Fruit fly (Drosophila melanogaster): Measurements from ENCODE around the gene CG7126.
A peak's percentile ranks its signal among the peaks of the same experiment; 100 is the strongest.

CG7126 gene

dm6 chr3R:18274328-18275098, 28.1 kb downstream of the CG7126 start, which contains the start of the genes Vps39 and eIF1A (continued):
- TF ChIP-seq CG14441 (GFP tag; IDR thresholded peaks at IDR 0.05), result no peak
- TF ChIP-seq tup (GFP tag; optimal IDR thresholded peaks at IDR 0.05), result no peak
- TF ChIP-seq CG16779 (GFP tag; IDR thresholded peaks at IDR 0.05), result no peak
- no peak for TF ChIP-seq z (GFP tag; IDR thresholded peaks at IDR 0.05)
- 0 out of 3 replicates have a peak, but pooled peaks have one; percentile 43 for TF ChIP-seq Dbx (GFP tag; IDR thresholded peaks at IDR 0.05)
- TF ChIP-seq luna (GFP tag; optimal IDR thresholded peaks at IDR 0.05), result no peak
- no peak for TF ChIP-seq seq (GFP tag; IDR thresholded peaks at IDR 0.05)
- TF ChIP-seq HmgD (GFP tag; optimal IDR thresholded peaks at IDR 0.05), result no peak
- peak; percentile 66 for TF ChIP-seq CG7963 (GFP tag; IDR thresholded peaks at IDR 0.05; ENCODE audit: partially characterized antibody)
- TF ChIP-seq eve (GFP tag; optimal IDR thresholded peaks at IDR 0.05), result no peak
- TF ChIP-seq Mrtf (GFP tag; IDR thresholded peaks at IDR 0.05), result no peak
- TF ChIP-seq cad (GFP tag; optimal IDR thresholded peaks at IDR 0.05), result no peak
- no peak for TF ChIP-seq CG6765 (GFP tag; optimal IDR thresholded peaks at IDR 0.05)
- peak; percentile 24 for TF ChIP-seq CG8388 (GFP tag; optimal IDR thresholded peaks at IDR 0.05)
- peak; percentile 86 for TF ChIP-seq inv (GFP tag; IDR thresholded peaks at IDR 0.05; ENCODE audit: partially characterized antibody)
- TF ChIP-seq CG5953 (GFP tag; IDR thresholded peaks at IDR 0.05), result no peak
- no peak for TF ChIP-seq tap (tag; optimal IDR thresholded peaks at IDR 0.05)
- TF ChIP-seq CG3407 (GFP tag; optimal IDR thresholded peaks at IDR 0.05), result no peak
- TF ChIP-seq Ada2b (GFP tag; IDR thresholded peaks at IDR 0.05), result no peak
- TF ChIP-seq ab (GFP tag; optimal IDR thresholded peaks at IDR 0.05), result no peak
- TF ChIP-seq CG43689 (GFP tag; IDR thresholded peaks at IDR 0.05), result no peak
- no peak for TF ChIP-seq CG1792 (GFP tag; optimal IDR thresholded peaks at IDR 0.05)
- TF ChIP-seq CG11504 (tag; optimal IDR thresholded peaks at IDR 0.05), result no peak
- TF ChIP-seq wek (GFP tag; optimal IDR thresholded peaks at IDR 0.05), result peak; percentile 98
- TF ChIP-seq Sry-δ (GFP tag; optimal IDR thresholded peaks at IDR 0.05), result peak; percentile 95
- no peak for TF ChIP-seq CG9437 (GFP tag; optimal IDR thresholded peaks at IDR 0.05)
- TF ChIP-seq cg (GFP tag; optimal IDR thresholded peaks at IDR 0.05), result no peak
- TF ChIP-seq CG17385 (GFP tag; optimal IDR thresholded peaks at IDR 0.05), result no peak
- no peak for TF ChIP-seq CG10431 (GFP tag; optimal IDR thresholded peaks at IDR 0.05)
- TF ChIP-seq crc (GFP tag; optimal IDR thresholded peaks at IDR 0.05), result no peak
- TF ChIP-seq CG4617 (GFP tag; optimal IDR thresholded peaks at IDR 0.05; ENCODE audit: borderline replicate concordance), result peak; percentile 65
- peak; percentile 76 for TF ChIP-seq dm (GFP tag; optimal IDR thresholded peaks at IDR 0.05)
- no peak for TF ChIP-seq CG11093 (GFP tag; IDR thresholded peaks at IDR 0.05)
- no peak for TF ChIP-seq sr (GFP tag; IDR thresholded peaks at IDR 0.05)
- peak; percentile 4 for TF ChIP-seq Antp (GFP tag; optimal IDR thresholded peaks at IDR 0.05)
- TF ChIP-seq stwl (tag; optimal IDR thresholded peaks at IDR 0.05), result peak; percentile 60
- peak; percentile 17 for TF ChIP-seq CG13775 (GFP tag; optimal IDR thresholded peaks at IDR 0.05)
- TF ChIP-seq CG16813 (GFP tag; IDR thresholded peaks at IDR 0.05; ENCODE audit: partially characterized antibody), result peak; percentile 91
- peak; percentile 68 for TF ChIP-seq CG9932 (GFP tag; IDR thresholded peaks at IDR 0.05)
- no peak for TF ChIP-seq lbe (GFP tag; optimal IDR thresholded peaks at IDR 0.05)
- TF ChIP-seq Optix (GFP tag; IDR thresholded peaks at IDR 0.05), result no peak
- no peak for TF ChIP-seq fd96Cb (tag; optimal IDR thresholded peaks at IDR 0.05)
- no peak for TF ChIP-seq CG3726 (GFP tag; IDR thresholded peaks at IDR 0.05)
- peak; percentile 31 for TF ChIP-seq tin (GFP tag; optimal IDR thresholded peaks at IDR 0.05)
- no peak for TF ChIP-seq CG11398 (GFP tag; optimal IDR thresholded peaks at IDR 0.05)
- TF ChIP-seq CG7928 (GFP tag; optimal IDR thresholded peaks at IDR 0.05), result no peak
- TF ChIP-seq CG31365 (tag; optimal IDR thresholded peaks at IDR 0.05), result peak; percentile 16
- TF ChIP-seq CG3838 (GFP tag; optimal IDR thresholded peaks at IDR 0.05), result peak; percentile 2
- peak; percentile 82 for TF ChIP-seq pzg (GFP tag; optimal IDR thresholded peaks at IDR 0.05)
- TF ChIP-seq CG17328 (GFP tag; IDR thresholded peaks at IDR 0.05), result no peak
